Worm (Caenorhabditis elegans): Measurements from ENCODE around the gene ugt-38.
A peak's percentile ranks its signal among the peaks of the same experiment; 100 is the strongest.

ugt-38 gene

DNA sequence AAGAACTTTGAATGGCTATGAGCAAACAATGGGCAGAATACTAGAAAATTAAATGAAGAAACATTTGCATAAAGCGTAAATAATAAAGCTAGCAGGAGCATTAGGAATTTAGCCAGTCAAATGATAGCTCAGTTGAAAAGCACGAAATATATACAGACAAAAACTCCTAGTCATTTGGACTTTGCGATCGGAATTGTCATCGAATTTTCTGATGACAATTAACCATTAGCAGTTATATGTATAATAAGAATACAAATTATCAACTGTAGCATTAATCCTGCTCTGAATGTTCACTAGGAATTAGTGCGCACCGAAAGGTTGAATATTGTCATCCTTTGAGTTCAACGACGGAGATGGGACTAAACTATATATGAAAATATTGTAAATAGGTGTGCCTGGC is at the start of gene ugt-38:
TSS of gene ugt-38 (minus strand) at position 101 of the 400 bp plus-strand sequence.
- TF ChIP-seq hmg-11 (tag; optimal IDR thresholded peaks at IDR 0.05) (no peak), elt-2 (tag; optimal IDR thresholded peaks at IDR 0.05) (no peak), nhr-237 (tag; optimal IDR thresholded peaks at IDR 0.05) (no peak), ztf-4 (tag; optimal IDR thresholded peaks at IDR 0.05) (no peak), daf-12 (tag; optimal IDR thresholded peaks at IDR 0.05) (no peak), mml-1 (tag; optimal IDR thresholded peaks at IDR 0.05) (no peak), nhr-25 (tag; optimal IDR thresholded peaks at IDR 0.05) (no peak), ZK546.5 (tag; optimal IDR thresholded peaks at IDR 0.05) (no peak), ceh-9 (tag; optimal IDR thresholded peaks at IDR 0.05) (no peak), nhr-11 (tag; optimal IDR thresholded peaks at IDR 0.05) (no peak), egl-27 (tag; optimal IDR thresholded peaks at IDR 0.05) (no peak), nhr-67 (tag; optimal IDR thresholded peaks at IDR 0.05) (no peak), zag-1 (tag; optimal IDR thresholded peaks at IDR 0.05) (no peak), nhr-12 (tag; optimal IDR thresholded peaks at IDR 0.05) (no peak), lsy-12 (tag; optimal IDR thresholded peaks at IDR 0.05) (no peak), nhr-43 (tag; optimal IDR thresholded peaks at IDR 0.05; ENCODE audit: poor library complexity, severe bottlenecking) (no peak)

ce11 chrV:7197036-7197435 is 49.8 kb upstream of the ugt-38 start:
- TF ChIP-seq ZK546.5 (tag; optimal IDR thresholded peaks at IDR 0.05): no peak
- TF ChIP-seq ceh-28 (tag; optimal IDR thresholded peaks at IDR 0.05): no peak
- TF ChIP-seq nhr-237 (tag; optimal IDR thresholded peaks at IDR 0.05): no peak
- TF ChIP-seq ceh-9 (tag; optimal IDR thresholded peaks at IDR 0.05): no peak
- TF ChIP-seq unc-62 (GFP tag; optimal IDR thresholded peaks at IDR 0.05): no peak
- no peak for TF ChIP-seq nhr-23 (tag; optimal IDR thresholded peaks at IDR 0.05)
- no peak for TF ChIP-seq sea-2 (GFP tag; optimal IDR thresholded peaks at IDR 0.05)
- TF ChIP-seq tbx-2 (tag; optimal IDR thresholded peaks at IDR 0.05): no peak
- TF ChIP-seq nhr-76 (tag; optimal IDR thresholded peaks at IDR 0.05): no peak
- TF ChIP-seq nhr-28 (tag; optimal IDR thresholded peaks at IDR 0.05): no peak
- TF ChIP-seq nhr-43 (tag; optimal IDR thresholded peaks at IDR 0.05; ENCODE audit: poor library complexity, severe bottlenecking): no peak
- TF ChIP-seq ceh-82 (tag; optimal IDR thresholded peaks at IDR 0.05): no peak
- no peak for TF ChIP-seq fkh-2 (tag; optimal IDR thresholded peaks at IDR 0.05)
- TF ChIP-seq daf-12 (tag; optimal IDR thresholded peaks at IDR 0.05): no peak
- TF ChIP-seq elt-3 (tag; optimal IDR thresholded peaks at IDR 0.05): no peak
- no peak for TF ChIP-seq mdl-1 (tag; optimal IDR thresholded peaks at IDR 0.05)
- TF ChIP-seq ztf-4 (tag; optimal IDR thresholded peaks at IDR 0.05): no peak
- no peak for TF ChIP-seq skn-1 (tag; optimal IDR thresholded peaks at IDR 0.05)

DNA sequence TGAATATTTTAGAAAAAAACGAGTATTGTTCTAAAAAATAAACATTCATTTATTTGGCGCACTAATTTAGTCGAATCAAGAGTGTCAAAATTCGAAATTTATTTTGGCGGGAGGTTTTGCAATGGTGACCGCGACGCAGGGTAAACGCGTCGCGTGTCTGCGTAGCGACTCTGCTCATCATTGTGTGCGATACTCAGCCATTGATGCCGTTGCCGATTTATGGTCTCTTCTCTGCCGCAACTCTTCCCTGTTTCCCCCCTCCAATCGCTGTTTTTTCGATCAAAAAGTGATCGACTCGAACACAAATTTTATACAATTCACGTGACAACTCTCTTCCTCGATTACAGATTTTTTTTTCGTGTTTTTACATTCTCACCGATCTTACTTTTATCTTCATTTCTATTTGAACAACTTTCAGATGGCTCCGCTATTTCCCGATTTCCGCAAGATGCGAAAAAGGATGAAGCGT is 49.3 kb upstream of the ugt-38 start, which contains the start of gene F09G2.2:
TSS of gene F09G2.2 (plus strand) at position 419 of the 469 bp plus-strand sequence.
- TF ChIP-seq nfya-1 (tag; optimal IDR thresholded peaks at IDR 0.05; ENCODE audit: insufficient read depth) (peak; percentile 95), daf-12 (tag; optimal IDR thresholded peaks at IDR 0.05) (no peak), sea-2 (GFP tag; optimal IDR thresholded peaks at IDR 0.05) (no peak), egl-27 (tag; optimal IDR thresholded peaks at IDR 0.05) (peak; percentile 46), ztf-11 (tag; optimal IDR thresholded peaks at IDR 0.05) (no peak), nhr-67 (tag; optimal IDR thresholded peaks at IDR 0.05) (no peak), ama-1 (optimal IDR thresholded peaks at IDR 0.05) (peak; percentile 78), nhr-237 (tag; optimal IDR thresholded peaks at IDR 0.05) (no peak), nhr-28 (tag; optimal IDR thresholded peaks at IDR 0.05) (no peak), elt-3 (tag; optimal IDR thresholded peaks at IDR 0.05) (no peak), nhr-77 (tag; optimal IDR thresholded peaks at IDR 0.05) (no peak), ZK546.5 (tag; optimal IDR thresholded peaks at IDR 0.05) (peak; percentile 16), egl-5 (tag; optimal IDR thresholded peaks at IDR 0.05) (peak; percentile 87), nhr-43 (tag; optimal IDR thresholded peaks at IDR 0.05; ENCODE audit: poor library complexity, severe bottlenecking) (peak; percentile 86), tbx-2 (tag; optimal IDR thresholded peaks at IDR 0.05) (peak; percentile 45), ceh-28 (tag; optimal IDR thresholded peaks at IDR 0.05) (peak; percentile 64), ceh-16 (tag; optimal IDR thresholded peaks at IDR 0.05) (no peak), lin-15B (tag; optimal IDR thresholded peaks at IDR 0.05) (peak; percentile 92), mdl-1 (tag; optimal IDR thresholded peaks at IDR 0.05) (no peak), ceh-9 (tag; optimal IDR thresholded peaks at IDR 0.05) (no peak), skn-1 (tag; optimal IDR thresholded peaks at IDR 0.05) (peak; percentile 90), pha-4 (tag; optimal IDR thresholded peaks at IDR 0.05) (peak; percentile 89), eor-1 (tag; optimal IDR thresholded peaks at IDR 0.05) (no peak), mml-1 (tag; optimal IDR thresholded peaks at IDR 0.05) (no peak), nhr-12 (tag; optimal IDR thresholded peaks at IDR 0.05) (no peak), hmg-11 (tag; optimal IDR thresholded peaks at IDR 0.05) (peak; percentile 82), jun-1 (tag; optimal IDR thresholded peaks at IDR 0.05) (peak; percentile 94), unc-39 (tag; optimal IDR thresholded peaks at IDR 0.05) (no peak), nhr-76 (tag; optimal IDR thresholded peaks at IDR 0.05) (no peak), aly-2 (tag; optimal IDR thresholded peaks at IDR 0.05) (no peak), nhr-23 (tag; optimal IDR thresholded peaks at IDR 0.05) (peak; percentile 96), pqm-1 (tag; optimal IDR thresholded peaks at IDR 0.05) (peak; percentile 75), fkh-2 (tag; optimal IDR thresholded peaks at IDR 0.05) (no peak), fkh-10 (GFP tag; optimal IDR thresholded peaks at IDR 0.05) (peak; percentile 8), elt-2 (tag; optimal IDR thresholded peaks at IDR 0.05) (peak; percentile 89), lsy-12 (tag; optimal IDR thresholded peaks at IDR 0.05) (peak; percentile 67), zag-1 (tag; optimal IDR thresholded peaks at IDR 0.05) (no peak), ztf-4 (tag; optimal IDR thresholded peaks at IDR 0.05) (peak; percentile 32), R02D3.7 (tag; optimal IDR thresholded peaks at IDR 0.05) (peak; percentile 71), fos-1 (tag; optimal IDR thresholded peaks at IDR 0.05) (no peak), ceh-82 (tag; optimal IDR thresholded peaks at IDR 0.05) (peak; percentile 2), lin-39 (tag; optimal IDR thresholded peaks at IDR 0.05) (peak; percentile 97), nhr-11 (tag; optimal IDR thresholded peaks at IDR 0.05) (no peak)
